Worm (Caenorhabditis elegans) whole organism, young adult: ENCODE measurements around the gene T01D1.4.

Source experiments
- B0336.3 ChIP-seq: fragments of 200-800 bp; sonication (Bioruptor generic); IDR thresholded peaks from 2 replicates; pipeline ENCODE4 v1.3.6; 2022; ENCODE audit warnings: missing genetic modification characterization, missing compliant biosample characterization
- F33H1.4 ChIP-seq: fragments of 200-800 bp; sonication (Bioruptor generic); IDR thresholded peaks from 2 replicates; pipeline ENCODE4 v1.3.6; 2022; ENCODE audit warnings: missing genetic modification reagents, missing genetic modification characterization, missing compliant biosample characterization
- K12H6.12 ChIP-seq: fragments of 200-800 bp; sonication (Bioruptor generic); optimal IDR thresholded peaks from 2 replicates; lab custom pipeline; 2018; ENCODE audit warnings: mild to moderate bottlenecking, missing genetic modification characterization, missing compliant biosample characterization
- Y53F4B.3 ChIP-seq: fragments of 200-800 bp; sonication (Bioruptor generic); IDR thresholded peaks from 2 replicates; pipeline ENCODE4 v1.3.6; 2022; ENCODE audit warnings: missing genetic modification reagents, missing genetic modification characterization, missing compliant biosample characterization
- ZK185.1 ChIP-seq: sonication (generic microtip); optimal IDR thresholded peaks from 2 replicates; lab custom pipeline; 2016; ENCODE audit warnings: mild to moderate bottlenecking, missing genetic modification characterization, missing compliant biosample characterization; ENCODE audit not compliant: poor library complexity, severe bottlenecking
- akir-1 ChIP-seq: fragments of 200-800 bp; sonication (Bioruptor generic); optimal IDR thresholded peaks from 2 replicates; lab custom pipeline; 2018; ENCODE audit warnings: mild to moderate bottlenecking, missing genetic modification characterization, moderate library complexity, missing compliant biosample characterization
- ama-1 ChIP-seq, 3 experiments: fragments of 150-350 bp in 1 of 3; sonication (generic microtip) in 2 of 3; optimal IDR thresholded peaks; 2 replicates each; lab custom pipeline; 2014 to 2018; ENCODE audit warnings: missing biosample characterization in 2 of 3, missing genetic modification characterization in 2 of 3, missing genetic modification reagents in 2 of 3
- aptf-3 ChIP-seq: fragments of 200-800 bp; sonication (Bioruptor generic); IDR thresholded peaks from 2 replicates; pipeline ENCODE4 v1.3.6; 2022; ENCODE audit warnings: missing genetic modification characterization, missing compliant biosample characterization
- atf-7 ChIP-seq: sonication (generic microtip); optimal IDR thresholded peaks from 2 replicates; lab custom pipeline; 2017; ENCODE audit warnings: mild to moderate bottlenecking, missing genetic modification characterization, missing compliant biosample characterization
- attf-5 ChIP-seq: fragments of 200-800 bp; sonication (Bioruptor generic); optimal IDR thresholded peaks from 2 replicates; lab custom pipeline; 2018; ENCODE audit warnings: mild to moderate bottlenecking, missing genetic modification characterization, missing compliant biosample characterization
- bed-2 ChIP-seq: fragments of 200-800 bp; sonication (Bioruptor generic); IDR thresholded peaks from 2 replicates; pipeline ENCODE4 v1.3.6; 2022; ENCODE audit warnings: missing genetic modification reagents, missing genetic modification characterization, missing compliant biosample characterization
- ceh-100 ChIP-seq: fragments of 200-800 bp; sonication (Bioruptor generic); IDR thresholded peaks from 2 replicates; pipeline ENCODE4 v1.3.6; 2022; ENCODE audit warnings: missing genetic modification reagents, missing genetic modification characterization, missing compliant biosample characterization
- ceh-40 ChIP-seq: fragments of 200-800 bp; sonication (Bioruptor generic); IDR thresholded peaks from 2 replicates; pipeline ENCODE4 v1.3.6; 2022; ENCODE audit warnings: missing genetic modification characterization, missing compliant biosample characterization
- egl-18 ChIP-seq: fragments of 200-800 bp; sonication (Bioruptor generic); IDR thresholded peaks from 2 replicates; pipeline ENCODE4 v1.3.6; 2022; ENCODE audit warnings: missing genetic modification reagents, missing genetic modification characterization, missing compliant biosample characterization
- ekl-4 ChIP-seq: fragments of 200-800 bp; sonication (Bioruptor generic); IDR thresholded peaks from 2 replicates; pipeline ENCODE4 v1.3.6; 2022; ENCODE audit warnings: missing genetic modification reagents, missing genetic modification characterization, missing compliant biosample characterization
- lag-1 ChIP-seq: fragments of 200-800 bp; sonication (Bioruptor generic); IDR thresholded peaks from 2 replicates; pipeline ENCODE4 v1.3.6; 2022; ENCODE audit warnings: missing genetic modification reagents, missing genetic modification characterization, missing compliant biosample characterization
- let-607 ChIP-seq, 2 experiments: fragments of 200-800 bp in 1 of 2; sonication (Bioruptor generic) in 1 of 2; sonication (generic microtip) in 1 of 2; optimal IDR thresholded peaks; 2 replicates each; lab custom pipeline; 2016 to 2018; ENCODE audit warnings: mild to moderate bottlenecking in 2 of 2, missing compliant biosample characterization in 2 of 2, missing genetic modification characterization in 2 of 2, moderate library complexity in 2 of 2, missing genotype in 1 of 2
- madf-3 ChIP-seq: fragments of 200-800 bp; sonication (Bioruptor generic); IDR thresholded peaks from 2 replicates; pipeline ENCODE4 v1.3.6; 2022; ENCODE audit warnings: missing genetic modification reagents, missing genetic modification characterization, missing compliant biosample characterization
- madf-6 ChIP-seq: fragments of 200-800 bp; sonication (Bioruptor generic); IDR thresholded peaks from 2 replicates; pipeline ENCODE4 v1.3.6; 2022; ENCODE audit warnings: missing genetic modification reagents, missing genetic modification characterization, missing compliant biosample characterization
- nfya-1 ChIP-seq: sonication (generic microtip); optimal IDR thresholded peaks from 2 replicates; lab custom pipeline; 2017; ENCODE audit warnings: antibody characterized with exemption, missing compliant biosample characterization, missing genetic modification characterization, borderline replicate concordance; ENCODE audit not compliant: insufficient read depth
- nfyb-1 ChIP-seq: fragments of 200-800 bp; sonication (Bioruptor generic); IDR thresholded peaks from 2 replicates; pipeline ENCODE4 v1.3.6; 2022; ENCODE audit warnings: missing genetic modification reagents, missing genetic modification characterization, missing compliant biosample characterization
- nhr-80 ChIP-seq: sonication (generic microtip); optimal IDR thresholded peaks from 2 replicates; lab custom pipeline; 2016; ENCODE audit warnings: missing genetic modification characterization, missing compliant biosample characterization
- snpc-1.1 ChIP-seq: sonication (generic microtip); optimal IDR thresholded peaks from 2 replicates; lab custom pipeline; 2017; ENCODE audit warnings: missing genetic modification characterization, mild to moderate bottlenecking, missing compliant biosample characterization, antibody characterized with exemption, moderate library complexity, missing genotype, missing genetic modification reagents; ENCODE audit not compliant: insufficient read depth
- snpc-4 ChIP-seq, 5 experiments: fragments of 150-350 bp in 1 of 5; sonication (generic microtip) in 4 of 5; optimal IDR thresholded peaks; 2 replicates each; lab custom pipeline; 2014 to 2018; ENCODE audit warnings: missing genetic modification characterization in 5 of 5, missing biosample characterization in 3 of 5, antibody characterized with exemption in 2 of 5, mild to moderate bottlenecking in 2 of 5, missing compliant biosample characterization in 2 of 5, missing genotype in 2 of 5, moderate library complexity in 2 of 5, missing genetic modification reagents in 1 of 5
- tbp1 ChIP-seq: fragments of 200-800 bp; sonication (Bioruptor generic); optimal IDR thresholded peaks from 2 replicates; lab custom pipeline; 2018; ENCODE audit warnings: mild to moderate bottlenecking, missing genetic modification characterization, missing compliant biosample characterization
- tbx-9 ChIP-seq: sonication (generic microtip); optimal IDR thresholded peaks from 2 replicates; lab custom pipeline; 2016; ENCODE audit warnings: borderline replicate concordance, missing genetic modification characterization, inconsistent platforms, missing compliant biosample characterization
- ztf-22 ChIP-seq: fragments of 200-800 bp; sonication (Bioruptor generic); optimal IDR thresholded peaks from 2 replicates; lab custom pipeline; 2018; ENCODE audit warnings: mild to moderate bottlenecking, missing genetic modification characterization, moderate library complexity, missing compliant biosample characterization
- ztf-25 ChIP-seq: fragments of 200-800 bp; sonication (Bioruptor generic); IDR thresholded peaks from 2 replicates; pipeline ENCODE4 v1.3.6; 2022; ENCODE audit warnings: missing genetic modification reagents, missing genetic modification characterization, missing compliant biosample characterization
- ztf-26 ChIP-seq: sonication (generic microtip); optimal IDR thresholded peaks from 2 replicates; lab custom pipeline; 2017; ENCODE audit warnings: missing genetic modification characterization, missing compliant biosample characterization
- ztf-28 ChIP-seq: fragments of 200-800 bp; sonication (Bioruptor generic); IDR thresholded peaks from 2 replicates; pipeline ENCODE4 v1.3.6; 2022; ENCODE audit warnings: missing genetic modification reagents, missing genetic modification characterization, missing compliant biosample characterization
- ztf-3 ChIP-seq: fragments of 200-800 bp; sonication (Bioruptor generic); optimal IDR thresholded peaks from 2 replicates; lab custom pipeline; 2018; ENCODE audit warnings: mild to moderate bottlenecking, missing genetic modification characterization, missing compliant biosample characterization
- ztf-6 ChIP-seq: fragments of 200-800 bp; sonication (Bioruptor generic); IDR thresholded peaks from 2 replicates; pipeline ENCODE4 v1.3.6; 2022; ENCODE audit warnings: missing genetic modification reagents, missing genetic modification characterization, missing compliant biosample characterization

T01D1.4 gene

ce11 chrII:151495-151894 lies 27.4 kb downstream of the T01D1.4 start:
- TF ChIP-seq lag-1 (GFP tag; lab: Robert Waterston, UW) (no peak), Y53F4B.3 (GFP tag; lab: Robert Waterston, UW) (no peak), ama-1 (optimal IDR thresholded peaks at IDR 0.05; lab: Kevin White, UChicago) (no peak), ama-1 (GFP tag; optimal IDR thresholded peaks at IDR 0.05; lab: Kevin White, UChicago) (no peak), nfyb-1 (GFP tag; lab: Robert Waterston, UW) (no peak), madf-3 (GFP tag; lab: Robert Waterston, UW) (no peak), ZK185.1 (tag; lab: Kevin White, UChicago) (no peak), ztf-28 (no peak), madf-6 (no peak), ztf-25 (GFP tag; lab: Robert Waterston, UW) (no peak), let-607 (tag; optimal IDR thresholded peaks at IDR 0.05; lab: Kevin White, UChicago) (no peak), ekl-4 (GFP tag; lab: Robert Waterston, UW) (no peak), ceh-100 (GFP tag; lab: Robert Waterston, UW) (no peak), tbp1 (GFP tag; lab: Kevin White, UChicago) (no peak), ztf-22 (no peak), akir-1 (GFP tag; lab: Kevin White, UChicago) (no peak), bed-2 (GFP tag; lab: Robert Waterston, UW) (no peak), ztf-6 (GFP tag; lab: Robert Waterston, UW) (no peak), nhr-80 (tag; lab: Kevin White, UChicago) (no peak)

- TF ChIP-seq ceh-100 (GFP tag; lab: Robert Waterston, UW) = peak; percentile 67
- no peak for TF ChIP-seq F33H1.4 (GFP tag; lab: Robert Waterston, UW)
- TF ChIP-seq nfya-1 (tag; lab: Kevin White, UChicago) = no peak
- TF ChIP-seq ztf-3 (GFP tag; lab: Kevin White, UChicago) = no peak
- no peak for TF ChIP-seq ama-1 (optimal IDR thresholded peaks at IDR 0.05; lab: Kevin White, UChicago)
- no peak for TF ChIP-seq ama-1 (GFP tag; optimal IDR thresholded peaks at IDR 0.05; lab: Kevin White, UChicago)
- no peak for TF ChIP-seq egl-18
- no peak for TF ChIP-seq ceh-40 (GFP tag; lab: Robert Waterston, UW)
- no peak for TF ChIP-seq snpc-1.1
These were observed 32.0 kb downstream of the T01D1.4 start, which contains the start of gene T25D3.4 for ce11 chrII:146933-147332. T25D3.4 (plus strand) TSS chrII:147233.

ce11 chrII:135166-135565 lies 43.7 kb downstream of the T01D1.4 start, which contains the start of gene K10B4.1:
K10B4.1 (plus strand) TSS chrII:135466.
- TF ChIP-seq snpc-4 (GFP tag; optimal IDR thresholded peaks at IDR 0.05; lab: Kevin White, UChicago) = no peak
- TF ChIP-seq snpc-4 (tag; optimal IDR thresholded peaks at IDR 0.05; lab: Kevin White, UChicago) = no peak
- no peak for TF ChIP-seq K12H6.12 (tag; lab: Kevin White, UChicago)
- no peak for TF ChIP-seq aptf-3 (GFP tag; lab: Robert Waterston, UW)
- no peak for TF ChIP-seq attf-5
- TF ChIP-seq ztf-26 (tag; lab: Kevin White, UChicago) = no peak
- TF ChIP-seq Y53F4B.3 (GFP tag; lab: Robert Waterston, UW) = no peak
- TF ChIP-seq B0336.3 = no peak
- TF ChIP-seq tbx-9 (tag; lab: Kevin White, UChicago) = no peak
- no peak for TF ChIP-seq atf-7
